Worm (Caenorhabditis elegans) whole organism, young adult: ENCODE data around the gene cox-6C.

Experiments used
- C06A6.2 ChIP-seq: fragments of 200-800 bp; sonication (Bioruptor generic); conservative IDR thresholded peaks from 2 replicates; pipeline ENCODE4 v1.3.6; 2022; ENCODE audit warnings: missing genetic modification characterization, missing compliant biosample characterization
- K11D2.4 ChIP-seq: fragments of 200-800 bp; sonication (Bioruptor generic); IDR thresholded peaks from 2 replicates; pipeline ENCODE4 v1.3.6; 2022; ENCODE audit warnings: missing genetic modification reagents, missing genetic modification characterization, missing compliant biosample characterization
- ama-1 ChIP-seq, 3 experiments: fragments of 150-350 bp in 1 of 3; sonication (generic microtip) in 2 of 3; optimal IDR thresholded peaks; 2 replicates each; lab custom pipeline; 2014 to 2018; ENCODE audit warnings: missing biosample characterization in 2 of 3, missing genetic modification characterization in 2 of 3, missing genetic modification reagents in 2 of 3
- attf-3 ChIP-seq: fragments of 200-800 bp; sonication (Bioruptor generic); conservative IDR thresholded peaks from 2 replicates; pipeline ENCODE4 v1.3.6; 2022; ENCODE audit warnings: missing genetic modification reagents, missing genetic modification characterization, missing compliant biosample characterization
- attf-6 ChIP-seq: fragments of 200-800 bp; sonication (Bioruptor generic); IDR thresholded peaks from 2 replicates; pipeline ENCODE4 v1.3.6; 2022; ENCODE audit warnings: missing genetic modification reagents, missing genetic modification characterization, missing compliant biosample characterization
- efl-1 ChIP-seq: fragments of 150-350 bp; optimal IDR thresholded peaks from 2 replicates; lab custom pipeline; 2014; ENCODE audit warnings: missing biosample characterization, missing genetic modification reagents, missing genetic modification characterization
- egl-44 ChIP-seq: fragments of 200-800 bp; sonication (Bioruptor generic); IDR thresholded peaks from 2 replicates; pipeline ENCODE4 v1.3.6; 2022; ENCODE audit warnings: missing genetic modification reagents, missing genetic modification characterization, missing compliant biosample characterization
- him-1 ChIP-seq: sonication (generic microtip); optimal IDR thresholded peaks from 2 replicates; lab custom pipeline; 2016; ENCODE audit warnings: missing genotype, missing genetic modification reagents, missing genetic modification characterization, missing compliant biosample characterization
- lsl-1 ChIP-seq: fragments of 200-800 bp; sonication (Bioruptor generic); optimal IDR thresholded peaks from 2 replicates; lab custom pipeline; 2018; ENCODE audit warnings: mild to moderate bottlenecking, missing genetic modification characterization, moderate library complexity, missing compliant biosample characterization
- nfya-1 ChIP-seq: sonication (generic microtip); optimal IDR thresholded peaks from 2 replicates; lab custom pipeline; 2017; ENCODE audit warnings: antibody characterized with exemption, missing compliant biosample characterization, missing genetic modification characterization, borderline replicate concordance; ENCODE audit not compliant: insufficient read depth
- nhr-27 ChIP-seq: fragments of 200-800 bp; sonication (Bioruptor generic); optimal IDR thresholded peaks from 2 replicates; lab custom pipeline; 2018; ENCODE audit warnings: mild to moderate bottlenecking, missing genetic modification characterization, moderate library complexity, missing compliant biosample characterization
- unc-62 ChIP-seq: fragments of 150-350 bp; optimal IDR thresholded peaks from 2 replicates; lab custom pipeline; 2014; ENCODE audit warnings: missing biosample characterization, missing genetic modification reagents, missing genetic modification characterization

DNA sequence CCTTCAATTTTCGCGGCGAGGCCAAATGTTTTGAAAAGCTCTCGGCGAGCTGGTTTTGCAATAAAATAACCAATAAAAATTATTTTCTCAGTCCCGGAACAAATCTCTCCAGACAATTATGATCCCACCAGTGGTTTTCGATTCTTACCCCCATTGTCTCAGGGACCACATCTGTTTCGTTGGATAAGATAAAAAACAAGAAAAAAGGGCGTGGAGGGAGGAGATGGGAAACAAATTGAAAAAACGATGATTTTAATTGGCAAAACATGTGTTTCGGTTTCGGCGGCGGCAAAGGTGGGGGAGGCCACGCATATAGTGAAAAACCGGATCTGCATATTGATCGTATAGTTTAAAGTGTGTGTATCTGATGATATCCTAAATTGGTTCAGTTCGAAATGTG lies 45.6 kb upstream of the cox-6C start:
- TF ChIP-seq him-1 (tag; lab: Kevin White, UChicago) (no peak), attf-6 (GFP tag; lab: Robert Waterston, UW) (no peak), attf-3 (GFP tag; lab: Robert Waterston, UW) (no peak), nhr-27 (tag; lab: Kevin White, UChicago) (no peak), egl-44 (GFP tag; lab: Robert Waterston, UW) (no peak), ama-1 (optimal IDR thresholded peaks at IDR 0.05; lab: Kevin White, UChicago) (no peak), ama-1 (GFP tag; optimal IDR thresholded peaks at IDR 0.05; lab: Kevin White, UChicago) (no peak), C06A6.2 (GFP tag; lab: Robert Waterston, UW) (no peak), efl-1 (GFP tag; lab: Kevin White, UChicago) (no peak), lsl-1 (no peak), unc-62 (GFP tag; lab: Kevin White, UChicago) (no peak), nfya-1 (no peak), K11D2.4 (no peak)
